Worm (Caenorhabditis elegans) whole organism, L3 larva: Measurements from ENCODE around the gene ugt-49.

Experiments
- R02D3.7 ChIP-seq: fragments of 150-350 bp; optimal IDR thresholded peaks from 2 replicates; lab custom pipeline; 2014; ENCODE audit warnings: missing biosample characterization, missing genetic modification characterization
- ZK546.5 ChIP-seq: sonication (generic microtip); optimal IDR thresholded peaks from 2 replicates; lab custom pipeline; 2017; ENCODE audit warnings: missing biosample characterization, missing genetic modification characterization
- aly-2 ChIP-seq: fragments of 150-350 bp; optimal IDR thresholded peaks from 2 replicates; lab custom pipeline; 2014; ENCODE audit warnings: missing biosample characterization, missing genetic modification characterization
- ceh-16 ChIP-seq: sonication (generic microtip); optimal IDR thresholded peaks from 2 replicates; lab custom pipeline; 2017; ENCODE audit warnings: missing biosample characterization, missing genetic modification characterization
- ceh-28 ChIP-seq: fragments of 150-350 bp; optimal IDR thresholded peaks from 2 replicates; lab custom pipeline; 2014; ENCODE audit warnings: missing biosample characterization, missing genetic modification reagents, missing genetic modification characterization
- ceh-82 ChIP-seq: fragments of 150-350 bp; optimal IDR thresholded peaks from 2 replicates; lab custom pipeline; 2014; ENCODE audit warnings: missing biosample characterization, missing genetic modification characterization
- ceh-9 ChIP-seq: sonication (generic microtip); optimal IDR thresholded peaks from 2 replicates; lab custom pipeline; 2018; ENCODE audit warnings: missing biosample characterization, missing genetic modification characterization
- daf-12 ChIP-seq: fragments of 150-350 bp; optimal IDR thresholded peaks from 2 replicates; lab custom pipeline; 2014; ENCODE audit warnings: missing biosample characterization, missing genetic modification reagents, missing genetic modification characterization
- egl-5 ChIP-seq: fragments of 150-350 bp; optimal IDR thresholded peaks from 2 replicates; lab custom pipeline; 2017; ENCODE audit warnings: missing biosample characterization, missing genetic modification reagents, missing genetic modification characterization, inconsistent platforms
- elt-1 ChIP-seq: fragments of 150-350 bp; optimal IDR thresholded peaks from 2 replicates; lab custom pipeline; 2014; ENCODE audit warnings: missing biosample characterization, missing genetic modification characterization
- elt-2 ChIP-seq: sonication (generic microtip); optimal IDR thresholded peaks from 2 replicates; lab custom pipeline; 2016; ENCODE audit warnings: missing genetic modification reagents, mild to moderate bottlenecking, missing genetic modification characterization, missing compliant biosample characterization
- elt-3 ChIP-seq, 3 experiments: fragments of 150-350 bp in 1 of 3; sonication (generic microtip) in 2 of 3; optimal IDR thresholded peaks; 2 replicates in 2 of 3; 4 replicates in 1 of 3; lab custom pipeline; 2014 to 2017; ENCODE audit warnings: missing biosample characterization in 3 of 3, missing genetic modification characterization in 3 of 3
- fkh-2 ChIP-seq: fragments of 150-350 bp; optimal IDR thresholded peaks from 2 replicates; lab custom pipeline; 2014; ENCODE audit warnings: missing biosample characterization, missing genetic modification reagents, missing genetic modification characterization
- fos-1 ChIP-seq: fragments of 150-350 bp; optimal IDR thresholded peaks from 2 replicates; lab custom pipeline; 2014; ENCODE audit warnings: missing biosample characterization, missing genetic modification characterization
- hmg-11 ChIP-seq: sonication (generic microtip); optimal IDR thresholded peaks from 2 replicates; lab custom pipeline; 2016; ENCODE audit warnings: missing genetic modification characterization, missing compliant biosample characterization
- jun-1 ChIP-seq: fragments of 150-350 bp; optimal IDR thresholded peaks from 2 replicates; lab custom pipeline; 2014; ENCODE audit warnings: missing biosample characterization, missing genetic modification reagents, missing genetic modification characterization
- lin-15B ChIP-seq: fragments of 150-350 bp; optimal IDR thresholded peaks from 2 replicates; lab custom pipeline; 2014; ENCODE audit warnings: missing biosample characterization, missing genetic modification characterization
- lin-39 ChIP-seq: fragments of 150-350 bp; optimal IDR thresholded peaks from 2 replicates; lab custom pipeline; 2018; ENCODE audit warnings: missing biosample characterization, missing genetic modification reagents, missing genetic modification characterization
- lsy-12 ChIP-seq: sonication (generic microtip); optimal IDR thresholded peaks from 2 replicates; lab custom pipeline; 2016; ENCODE audit warnings: mild to moderate bottlenecking, missing genetic modification characterization, missing compliant biosample characterization
- mdl-1 ChIP-seq: fragments of 150-350 bp; optimal IDR thresholded peaks from 2 replicates; lab custom pipeline; 2014; ENCODE audit warnings: missing biosample characterization, missing genetic modification characterization
- mml-1 ChIP-seq: fragments of 150-350 bp; sonication (generic microtip); optimal IDR thresholded peaks from 3 replicates; lab custom pipeline; 2014; ENCODE audit warnings: missing biosample characterization, missing genetic modification characterization
- nfya-1 ChIP-seq: sonication (generic microtip); optimal IDR thresholded peaks from 2 replicates; lab custom pipeline; 2017; ENCODE audit warnings: missing genetic modification characterization, mild to moderate bottlenecking, missing compliant biosample characterization, antibody characterized with exemption, moderate library complexity; ENCODE audit not compliant: insufficient read depth
- nhr-23 ChIP-seq: fragments of 150-350 bp; optimal IDR thresholded peaks from 2 replicates; lab custom pipeline; 2014; ENCODE audit warnings: missing biosample characterization, missing genetic modification reagents, missing genetic modification characterization
- nhr-237 ChIP-seq: fragments of 150-350 bp; optimal IDR thresholded peaks from 2 replicates; lab custom pipeline; 2014; ENCODE audit warnings: missing biosample characterization, missing genetic modification characterization
- nhr-25 ChIP-seq: sonication (generic microtip); optimal IDR thresholded peaks from 2 replicates; lab custom pipeline; 2017; ENCODE audit warnings: missing biosample characterization, missing genetic modification characterization
- nhr-28 ChIP-seq: fragments of 150-350 bp; optimal IDR thresholded peaks from 2 replicates; lab custom pipeline; 2014; ENCODE audit warnings: missing biosample characterization, missing genetic modification characterization
- nhr-43 ChIP-seq: sonication (generic microtip); optimal IDR thresholded peaks from 2 replicates; lab custom pipeline; 2016; ENCODE audit warnings: mild to moderate bottlenecking, missing genetic modification characterization, missing compliant biosample characterization; ENCODE audit not compliant: poor library complexity, severe bottlenecking
- nhr-67 ChIP-seq: fragments of 150-350 bp; optimal IDR thresholded peaks from 2 replicates; lab custom pipeline; 2014; ENCODE audit warnings: missing biosample characterization, missing genetic modification characterization
- nhr-76 ChIP-seq: fragments of 150-350 bp; sonication (generic microtip); optimal IDR thresholded peaks from 5 replicates; lab custom pipeline; 2014; ENCODE audit warnings: missing biosample characterization, missing genetic modification characterization
- nhr-77 ChIP-seq: fragments of 150-350 bp; optimal IDR thresholded peaks from 2 replicates; lab custom pipeline; 2014; ENCODE audit warnings: missing biosample characterization, missing genetic modification characterization
- pha-4 ChIP-seq: fragments of 150-350 bp; optimal IDR thresholded peaks from 2 replicates; lab custom pipeline; 2014; ENCODE audit warnings: missing biosample characterization, missing genetic modification reagents, missing genetic modification characterization
- pqm-1 ChIP-seq: fragments of 150-350 bp; optimal IDR thresholded peaks from 2 replicates; lab custom pipeline; 2017; ENCODE audit warnings: missing biosample characterization, missing genetic modification characterization, inconsistent platforms
- skn-1 ChIP-seq: fragments of 150-350 bp; optimal IDR thresholded peaks from 2 replicates; lab custom pipeline; 2014; ENCODE audit warnings: missing biosample characterization, missing genetic modification characterization
- snpc-4 ChIP-seq: fragments of 150-350 bp; optimal IDR thresholded peaks from 2 replicates; lab custom pipeline; 2014; ENCODE audit warnings: missing biosample characterization, missing genetic modification characterization
- tbx-2 ChIP-seq: sonication (generic microtip); optimal IDR thresholded peaks from 2 replicates; lab custom pipeline; 2016; ENCODE audit warnings: mild to moderate bottlenecking, missing genetic modification characterization, missing compliant biosample characterization
- unc-39 ChIP-seq: sonication (generic microtip); optimal IDR thresholded peaks from 4 replicates; lab custom pipeline; 2017; ENCODE audit warnings: missing biosample characterization, missing genetic modification characterization
- unc-62 ChIP-seq: fragments of 150-350 bp; sonication (generic microtip); optimal IDR thresholded peaks from 4 replicates; lab custom pipeline; 2014; ENCODE audit warnings: missing biosample characterization, missing genetic modification reagents, missing genetic modification characterization
- zag-1 ChIP-seq: fragments of 150-350 bp; optimal IDR thresholded peaks from 2 replicates; lab custom pipeline; 2014; ENCODE audit warnings: missing biosample characterization, missing genetic modification characterization
- ztf-11 ChIP-seq: fragments of 150-350 bp; optimal IDR thresholded peaks from 2 replicates; lab custom pipeline; 2014; ENCODE audit warnings: missing biosample characterization, missing genetic modification characterization

The ugt-49 gene

ce11 chrV:10357467-10357953 is 14.6 kb upstream of the ugt-49 start, which contains the start of gene ceeh-2:
TSS of gene ceeh-2 (minus strand) at chrV:10357903.
- TF ChIP-seq ztf-11 (no peak), nhr-237 (no peak), pqm-1 (peak; percentile 20), zag-1 (no peak), ceh-16 (tag; lab: Kevin White, UChicago) (no peak), ceh-28 (tag; lab: Kevin White, UChicago) (no peak), daf-12 (tag; lab: Kevin White, UChicago) (no peak), fkh-2 (tag; lab: Kevin White, UChicago) (no peak), elt-2 (peak; percentile 53), pha-4 (tag; lab: Kevin White, UChicago) (no peak), unc-62 (GFP tag; lab: Kevin White, UChicago) (no peak), elt-3 (tag; optimal IDR thresholded peaks at IDR 0.05; lab: Kevin White, UChicago) (no peak), mml-1 (tag; lab: Kevin White, UChicago) (no peak), ZK546.5 (tag; lab: Kevin White, UChicago) (no peak), fos-1 (tag; lab: Kevin White, UChicago) (no peak), elt-1 (tag; lab: Kevin White, UChicago) (no peak)

ce11 chrV:10358238-10358637 is 13.9 kb upstream of the ugt-49 start, which contains the start of gene ttll-15:
TSS of gene ttll-15 (plus strand) at chrV:10358538.
- TF ChIP-seq nhr-77 (tag; lab: Kevin White, UChicago) (no peak), ceh-82 (tag; lab: Kevin White, UChicago) (no peak), nhr-25 (tag; lab: Kevin White, UChicago) (no peak), fos-1 (tag; lab: Kevin White, UChicago) (no peak), fkh-2 (tag; lab: Kevin White, UChicago) (no peak), elt-1 (tag; lab: Kevin White, UChicago) (no peak)

- no peak for TF ChIP-seq ZK546.5 (tag; lab: Kevin White, UChicago)
- no peak for TF ChIP-seq nhr-23
- TF ChIP-seq ceh-16 (tag; lab: Kevin White, UChicago): no peak
- no peak for TF ChIP-seq lin-15B (tag; lab: Kevin White, UChicago)
- TF ChIP-seq lin-39 (tag; lab: Kevin White, UChicago): no peak
- no peak for TF ChIP-seq hmg-11
- TF ChIP-seq tbx-2: no peak
- no peak for TF ChIP-seq pqm-1
- no peak for TF ChIP-seq unc-39 (tag; lab: Kevin White, UChicago)
- no peak for TF ChIP-seq nhr-43 (tag; lab: Kevin White, UChicago)
- no peak for TF ChIP-seq R02D3.7 (tag; lab: Kevin White, UChicago)
- TF ChIP-seq nfya-1: no peak
These were observed 11.9 kb upstream of the ugt-49 start for ce11 chrV:10360186-10360585.

- TF ChIP-seq nhr-76 (tag; lab: Kevin White, UChicago) (no peak), nhr-67 (no peak), pha-4 (tag; lab: Kevin White, UChicago) (peak; percentile 87), nhr-25 (tag; lab: Kevin White, UChicago) (peak; percentile 75), pqm-1 (peak; percentile 60), elt-2 (peak; percentile 77), lin-15B (tag; lab: Kevin White, UChicago) (peak; percentile 93), skn-1 (tag; lab: Kevin White, UChicago) (peak; percentile 38), lin-39 (tag; lab: Kevin White, UChicago) (peak; percentile 80), nhr-23 (peak; percentile 66), nfya-1 (peak; percentile 74), aly-2 (no peak), snpc-4 (peak; percentile 66), ceh-28 (tag; lab: Kevin White, UChicago) (peak; percentile 9)
These were observed 10.2 kb upstream of the ugt-49 start, which contains the start of gene cash-1 for ce11 chrV:10361830-10362397. TSS of gene cash-1 (plus strand) at chrV:10362261.

- TF ChIP-seq jun-1 (tag; lab: Kevin White, UChicago) (no peak), mml-1 (tag; lab: Kevin White, UChicago) (no peak), elt-2 (no peak), ceh-9 (tag; lab: Kevin White, UChicago) (no peak), lsy-12 (tag; lab: Kevin White, UChicago) (no peak), nhr-28 (tag; lab: Kevin White, UChicago) (no peak), egl-5 (tag; lab: Kevin White, UChicago) (no peak), snpc-4 (no peak), elt-3 (tag; optimal IDR thresholded peaks at IDR 0.05; lab: Kevin White, UChicago) (no peak), mdl-1 (no peak), lin-15B (tag; lab: Kevin White, UChicago) (no peak), nhr-25 (tag; lab: Kevin White, UChicago) (no peak), nfya-1 (no peak), aly-2 (no peak), lin-39 (tag; lab: Kevin White, UChicago) (no peak), ceh-28 (tag; lab: Kevin White, UChicago) (no peak)
These were observed 8.3 kb upstream of the ugt-49 start for ce11 chrV:10363834-10364233.
